1 fruit fly cellular context compared by ENCODE assay signal in the genomic region with DNA sequence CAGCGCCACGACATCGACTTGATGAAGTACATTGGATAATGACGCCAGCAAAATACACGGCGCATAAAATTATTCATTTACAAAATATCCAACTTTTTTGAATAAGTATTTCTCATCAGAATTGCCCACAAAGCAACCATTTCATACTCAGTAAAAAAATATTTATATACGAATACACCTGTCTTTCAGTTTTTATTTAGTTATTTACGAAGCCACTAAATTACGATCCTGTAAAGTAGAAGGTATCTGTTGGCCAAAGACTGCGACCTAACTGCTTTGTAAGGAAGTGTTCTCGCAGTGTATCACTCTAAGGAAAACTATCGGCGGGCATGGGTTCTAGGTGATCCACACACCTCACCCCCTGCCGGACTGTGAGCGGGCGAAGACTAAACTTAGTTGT.
TF ChIP-seq lines count a peak whose summit lies in the region.

No protein-coding gene starts in this region.

TF ChIP-seq in whole organism, embryonic, 481 proteins besides CTCF, POLR2A, EP300 and RAD21 (continued from another document):
- 0 out of 2 replicates have a peak, but pooled peaks have one; percentile 39 for TF ChIP-seq CG4730 (GFP tag; IDR thresholded peaks at IDR 0.05; lab: Robert Waterston, UW)
- TF ChIP-seq knrl (GFP tag; IDR thresholded peaks at IDR 0.05; lab: Robert Waterston, UW; ENCODE audit: partially characterized antibody) = no peak
- TF ChIP-seq CG13775 (GFP tag; optimal IDR thresholded peaks at IDR 0.05; lab: Kevin White, UChicago) = peak; percentile 10
- no peak for TF ChIP-seq CG10147 (GFP tag; optimal IDR thresholded peaks at IDR 0.05; lab: Kevin White, UChicago)
- no peak for TF ChIP-seq CG11247 (GFP tag; IDR thresholded peaks at IDR 0.05; lab: Robert Waterston, UW)
- TF ChIP-seq CG9609 (GFP tag; optimal IDR thresholded peaks at IDR 0.05; lab: Kevin White, UChicago) = peak; percentile 14
- TF ChIP-seq CG2116 (GFP tag; optimal IDR thresholded peaks at IDR 0.05; lab: Kevin White, UChicago) = no peak
- peak; percentile 73 for TF ChIP-seq Rfx (GFP tag; IDR thresholded peaks at IDR 0.05; lab: Robert Waterston, UW)
- TF ChIP-seq Aef1 (GFP tag; IDR thresholded peaks at IDR 0.05; lab: Robert Waterston, UW) = peak; percentile 65
- TF ChIP-seq CG14441 (GFP tag; IDR thresholded peaks at IDR 0.05; lab: Robert Waterston, UW) = peak; percentile 38; the same call in 1 of the 2 replicates
- TF ChIP-seq dysf (GFP tag; IDR thresholded peaks at IDR 0.05; lab: Robert Waterston, UW) = peak; percentile 69
- peak; percentile 67; the same call in 1 of the 3 replicates for TF ChIP-seq Mrtf (GFP tag; IDR thresholded peaks at IDR 0.05; lab: Robert Waterston, UW)
- peak; percentile 54 for TF ChIP-seq CG10979 (tag; optimal IDR thresholded peaks at IDR 0.05; lab: Kevin White, UChicago)
- peak; percentile 23 for TF ChIP-seq az2 (GFP tag; optimal IDR thresholded peaks at IDR 0.05; lab: Kevin White, UChicago)
- TF ChIP-seq trem (tag; optimal IDR thresholded peaks at IDR 0.05; lab: Kevin White, UChicago) = peak; percentile 13
- TF ChIP-seq CG13624 (GFP tag; optimal IDR thresholded peaks at IDR 0.05; lab: Kevin White, UChicago) = peak; percentile 32
- peak; percentile 30 for TF ChIP-seq CG17385 (GFP tag; optimal IDR thresholded peaks at IDR 0.05; lab: Kevin White, UChicago)
- TF ChIP-seq CG12391 (tag; optimal IDR thresholded peaks at IDR 0.05; lab: Kevin White, UChicago) = no peak
- no peak for TF ChIP-seq CG34376 (GFP tag; optimal IDR thresholded peaks at IDR 0.05; lab: Kevin White, UChicago)
- TF ChIP-seq CG14667 (GFP tag; IDR thresholded peaks at IDR 0.05; lab: Robert Waterston, UW) = 0 out of 2 replicates have a peak, but pooled peaks have one; percentile 20
- no peak for TF ChIP-seq PHDP (tag; optimal IDR thresholded peaks at IDR 0.05; lab: Kevin White, UChicago)
- TF ChIP-seq ken (GFP tag; IDR thresholded peaks at IDR 0.05; lab: Robert Waterston, UW) = 0 out of 3 replicates have a peak, but pooled peaks have one; percentile 34
- TF ChIP-seq B-H2 (GFP tag; optimal IDR thresholded peaks at IDR 0.05; lab: Kevin White, UChicago) = no peak
- no peak for TF ChIP-seq lbe (GFP tag; optimal IDR thresholded peaks at IDR 0.05; lab: Kevin White, UChicago)
- TF ChIP-seq gem (tag; optimal IDR thresholded peaks at IDR 0.05; lab: Kevin White, UChicago) = no peak
- TF ChIP-seq dmrt11E (tag; optimal IDR thresholded peaks at IDR 0.05; lab: Kevin White, UChicago) = peak; percentile 30
- TF ChIP-seq hth (optimal IDR thresholded peaks at IDR 0.05; lab: Kevin White, UChicago) = no peak
- peak; percentile 50; the same call in 1 of the 3 replicates for TF ChIP-seq CG11093 (GFP tag; IDR thresholded peaks at IDR 0.05; lab: Robert Waterston, UW)
- TF ChIP-seq Spps (tag; optimal IDR thresholded peaks at IDR 0.05; lab: Kevin White, UChicago) = no peak
- no peak for TF ChIP-seq Stat92E (GFP tag; optimal IDR thresholded peaks at IDR 0.05; lab: Kevin White, UChicago)
- peak in 1 of 2 experiments; percentile 38 for TF ChIP-seq dpn (GFP tag; optimal IDR thresholded peaks at IDR 0.05; lab: Kevin White, UChicago)
- no peak for TF ChIP-seq CG18262 (tag; optimal IDR thresholded peaks at IDR 0.05; lab: Kevin White, UChicago)
- no peak for TF ChIP-seq rib (GFP tag; IDR thresholded peaks at IDR 0.05; lab: Robert Waterston, UW)
- no peak for TF ChIP-seq CG3163 (GFP tag; optimal IDR thresholded peaks at IDR 0.05; lab: Kevin White, UChicago)
- no peak for TF ChIP-seq Dek (tag; optimal IDR thresholded peaks at IDR 0.05; lab: Kevin White, UChicago)
- peak; percentile 28 for TF ChIP-seq CG8281 (tag; optimal IDR thresholded peaks at IDR 0.05; lab: Kevin White, UChicago)
- TF ChIP-seq Awh (GFP tag; IDR thresholded peaks at IDR 0.05; lab: Robert Waterston, UW) = 0 out of 2 replicates have a peak, but pooled peaks have one; percentile 14
- TF ChIP-seq sens-2 (GFP tag; IDR thresholded peaks at IDR 0.05; lab: Robert Waterston, UW) = peak; percentile 26; the same call in 1 of the 2 replicates
- TF ChIP-seq croc (GFP tag; conservative IDR thresholded peaks at IDR 0.05; lab: Robert Waterston, UW) = peak; percentile 45; the same call in 1 of the 3 replicates
- TF ChIP-seq NFAT (GFP tag; IDR thresholded peaks at IDR 0.05; lab: Robert Waterston, UW) = peak; percentile 42; the same call in 1 of the 2 replicates
- TF ChIP-seq Side (GFP tag; optimal IDR thresholded peaks at IDR 0.05; lab: Kevin White, UChicago) = no peak
- TF ChIP-seq Rx (GFP tag; IDR thresholded peaks at IDR 0.05; lab: Robert Waterston, UW) = 0 out of 2 replicates have a peak, but pooled peaks have one; percentile 34
- peak; percentile 43 for TF ChIP-seq pum (GFP tag; optimal IDR thresholded peaks at IDR 0.05; lab: Kevin White, UChicago)
- TF ChIP-seq wdn (GFP tag; IDR thresholded peaks at IDR 0.05; lab: Robert Waterston, UW) = 0 out of 2 replicates have a peak, but pooled peaks have one; percentile 31
- no peak for TF ChIP-seq prd (optimal IDR thresholded peaks at IDR 0.05; lab: Kevin White, UChicago)
- peak; percentile 75 for TF ChIP-seq prd (GFP tag; IDR thresholded peaks at IDR 0.05; lab: Robert Waterston, UW)
- no peak for TF ChIP-seq NC2α (GFP tag; optimal IDR thresholded peaks at IDR 0.05; lab: Kevin White, UChicago)
- peak; percentile 24 for TF ChIP-seq bab2 (GFP tag; optimal IDR thresholded peaks at IDR 0.05; lab: Kevin White, UChicago)
- peak; percentile 32 for TF ChIP-seq CG13296 (GFP tag; optimal IDR thresholded peaks at IDR 0.05; lab: Kevin White, UChicago)
- peak; percentile 25 for TF ChIP-seq CG16815 (GFP tag; optimal IDR thresholded peaks at IDR 0.05; lab: Kevin White, UChicago)
- TF ChIP-seq crol (GFP tag; IDR thresholded peaks at IDR 0.05; lab: Robert Waterston, UW) = peak; percentile 50
- peak; percentile 68 for TF ChIP-seq row (GFP tag; IDR thresholded peaks at IDR 0.05; lab: Robert Waterston, UW)
- peak; percentile 16 for TF ChIP-seq jumu (GFP tag; optimal IDR thresholded peaks at IDR 0.05; lab: Kevin White, UChicago)
- TF ChIP-seq Hand (GFP tag; optimal IDR thresholded peaks at IDR 0.05; lab: Kevin White, UChicago) = no peak
- peak; percentile 56 for TF ChIP-seq fd96Cb (tag; optimal IDR thresholded peaks at IDR 0.05; lab: Kevin White, UChicago)
- TF ChIP-seq zfh1 (GFP tag; IDR thresholded peaks at IDR 0.05; lab: Robert Waterston, UW) = peak; percentile 57; the same call in 2 of the 3 replicates
- peak; percentile 47 for TF ChIP-seq CG6689 (GFP tag; IDR thresholded peaks at IDR 0.05; lab: Robert Waterston, UW)
